Fruit fly (Drosophila melanogaster) whole organism, embryonic: ENCODE measurements around the gene red.

Source experiments
- Bdp1 ChIP-seq: fragments of 200-800 bp; sonication (Bioruptor generic); optimal IDR thresholded peaks from 3 replicates; lab custom pipeline; 2016; ENCODE audit warnings: missing biosample characterization, missing genetic modification characterization
- CG10654 ChIP-seq: fragments of 200-800 bp; sonication (Bioruptor generic); optimal IDR thresholded peaks from 2 replicates; lab custom pipeline; 2016; ENCODE audit warnings: missing biosample characterization, missing genetic modification characterization
- CG11247 ChIP-seq: fragments of 200-800 bp; sonication (Bioruptor generic); IDR thresholded peaks from 2 replicates; pipeline ENCODE4 v1.3.6; 2022; ENCODE audit warnings: missing biosample characterization, missing genetic modification characterization
- CG11695 ChIP-seq: fragments of 200-800 bp; sonication (Bioruptor generic); IDR thresholded peaks from 3 replicates; pipeline ENCODE4 v1.3.6; 2022; ENCODE audit warnings: missing biosample characterization, missing genetic modification characterization
- CG12769 ChIP-seq: fragments of 200-800 bp; sonication (Bioruptor generic); optimal IDR thresholded peaks from 2 replicates; lab custom pipeline; 2019; ENCODE audit warnings: missing biosample characterization, mild to moderate bottlenecking, missing genetic modification characterization, moderate library complexity
- CG13624 ChIP-seq: fragments of 200-800 bp; sonication (Bioruptor generic); optimal IDR thresholded peaks from 2 replicates; lab custom pipeline; 2016; ENCODE audit warnings: missing biosample characterization, missing genetic modification characterization
- CG15514 ChIP-seq: fragments of 200-800 bp; sonication (Bioruptor generic); optimal IDR thresholded peaks from 3 replicates; lab custom pipeline; 2017; ENCODE audit warnings: missing biosample characterization, missing genetic modification characterization, mild to moderate bottlenecking, moderate library complexity, missing genetic modification reagents
- CG15601 ChIP-seq: fragments of 200-800 bp; sonication (Bioruptor generic); optimal IDR thresholded peaks from 3 replicates; lab custom pipeline; 2019; ENCODE audit warnings: missing biosample characterization, mild to moderate bottlenecking, missing genetic modification characterization, moderate library complexity
- CG18262 ChIP-seq: fragments of 200-800 bp; optimal IDR thresholded peaks from 3 replicates; lab custom pipeline; 2019; ENCODE audit warnings: missing biosample characterization, mild to moderate bottlenecking, missing genetic modification characterization, moderate library complexity
- CG34224 ChIP-seq: fragments of 200-800 bp; sonication (Bioruptor generic); IDR thresholded peaks from 3 replicates; pipeline ENCODE4 v1.3.6; 2022; ENCODE audit warnings: missing biosample characterization, missing genetic modification characterization; ENCODE audit not compliant: partially characterized antibody
- CG3838 ChIP-seq: fragments of 200-800 bp; sonication (Bioruptor generic); optimal IDR thresholded peaks from 3 replicates; lab custom pipeline; 2016; ENCODE audit warnings: missing biosample characterization, missing genetic modification characterization
- CG6791 ChIP-seq: fragments of 200-800 bp; sonication (Bioruptor generic); IDR thresholded peaks from 3 replicates; pipeline ENCODE4 v1.3.6; 2022; ENCODE audit warnings: missing biosample characterization, missing genetic modification characterization; ENCODE audit not compliant: partially characterized antibody
- CG7839 ChIP-seq: fragments of 200-800 bp; sonication (Bioruptor generic); optimal IDR thresholded peaks from 3 replicates; lab custom pipeline; 2018; ENCODE audit warnings: missing biosample characterization, mild to moderate bottlenecking, missing genetic modification characterization, moderate library complexity
- CG7928 ChIP-seq: fragments of 200-800 bp; sonication (Bioruptor generic); optimal IDR thresholded peaks from 2 replicates; lab custom pipeline; 2017; ENCODE audit warnings: missing biosample characterization, mild to moderate bottlenecking, missing genetic modification characterization
- CG9797 ChIP-seq: fragments of 200-800 bp; sonication (Bioruptor generic); optimal IDR thresholded peaks from 3 replicates; lab custom pipeline; 2018; ENCODE audit warnings: missing biosample characterization, mild to moderate bottlenecking, missing genetic modification characterization
- CoRest ChIP-seq: fragments of 200-800 bp; sonication (Bioruptor generic); optimal IDR thresholded peaks from 3 replicates; lab custom pipeline; 2018; ENCODE audit warnings: missing biosample characterization, mild to moderate bottlenecking, missing genetic modification characterization, moderate library complexity
- CrebB ChIP-seq: fragments of 200-800 bp; sonication (Bioruptor generic); optimal IDR thresholded peaks from 3 replicates; lab custom pipeline; 2018; ENCODE audit warnings: missing biosample characterization, mild to moderate bottlenecking, missing genetic modification characterization
- Dad ChIP-seq: fragments of 200-800 bp; sonication (Bioruptor generic); optimal IDR thresholded peaks from 3 replicates; lab custom pipeline; 2016; ENCODE audit warnings: missing biosample characterization, missing genetic modification characterization
- Dip3 ChIP-seq: fragments of 200-800 bp; sonication (Bioruptor generic); optimal IDR thresholded peaks from 3 replicates; lab custom pipeline; 2016; ENCODE audit warnings: missing biosample characterization, missing genetic modification characterization
- Doc2 ChIP-seq: fragments of 200-800 bp; sonication (Bioruptor generic); IDR thresholded peaks from 2 replicates; pipeline ENCODE4 v1.3.6; 2022; ENCODE audit warnings: missing biosample characterization, missing genetic modification characterization
- E2f1 ChIP-seq: fragments of 200-800 bp; sonication (Bioruptor generic); IDR thresholded peaks from 2 replicates; pipeline ENCODE4 v1.3.6; 2022; ENCODE audit warnings: missing biosample characterization, missing genetic modification characterization
- GATAe ChIP-seq: fragments of 200-800 bp; sonication (Bioruptor generic); conservative IDR thresholded peaks from 2 replicates; pipeline ENCODE4 v1.3.6; 2022; ENCODE audit warnings: missing biosample characterization, missing genetic modification characterization
- NFAT ChIP-seq: fragments of 200-800 bp; sonication (Bioruptor generic); IDR thresholded peaks from 2 replicates; pipeline ENCODE4 v1.3.6; 2022; ENCODE audit warnings: missing biosample characterization, missing genetic modification characterization
- Oli ChIP-seq: fragments of 200-800 bp; sonication (Bioruptor generic); optimal IDR thresholded peaks from 2 replicates; lab custom pipeline; 2018; ENCODE audit warnings: missing biosample characterization, mild to moderate bottlenecking, missing genetic modification characterization, moderate library complexity
- Poxn ChIP-seq: fragments of 200-800 bp; sonication (Bioruptor generic); IDR thresholded peaks from 2 replicates; pipeline ENCODE4 v1.3.6; 2022; ENCODE audit warnings: missing biosample characterization, missing genetic modification characterization
- Side ChIP-seq: fragments of 200-800 bp; sonication (Bioruptor generic); optimal IDR thresholded peaks from 2 replicates; lab custom pipeline; 2016; ENCODE audit warnings: missing biosample characterization, missing genetic modification characterization
- Sox100B ChIP-seq: fragments of 200-800 bp; sonication (Bioruptor generic); optimal IDR thresholded peaks from 3 replicates; lab custom pipeline; 2018; ENCODE audit warnings: missing biosample characterization, mild to moderate bottlenecking, missing genetic modification characterization
- Trl ChIP-seq, 3 experiments: fragments of >200 bp in 2 of 3; fragments of 200-800 bp in 1 of 3; sonication (Bioruptor generic) in 1 of 3; optimal IDR thresholded peaks; 2 replicates in 1 of 3; 3 replicates in 2 of 3; lab custom pipeline; 2016 to 2017; ENCODE audit warnings: missing biosample characterization in 1 of 3, missing genetic modification characterization in 1 of 3
- abd-A ChIP-seq: fragments of 200-800 bp; sonication (Bioruptor generic); optimal IDR thresholded peaks from 3 replicates; lab custom pipeline; 2019; ENCODE audit warnings: missing biosample characterization, mild to moderate bottlenecking, missing genetic modification characterization, moderate library complexity
- corto ChIP-seq: fragments of 200-800 bp; sonication (Bioruptor generic); optimal IDR thresholded peaks from 2 replicates; lab custom pipeline; 2016; ENCODE audit warnings: missing biosample characterization, mild to moderate bottlenecking, missing genetic modification characterization, moderate library complexity
- danr ChIP-seq: fragments of 200-800 bp; sonication (Bioruptor generic); IDR thresholded peaks from 2 replicates; pipeline ENCODE4 v1.3.6; 2022; ENCODE audit warnings: missing biosample characterization, missing genetic modification characterization
- dm ChIP-seq: fragments of 200-800 bp; sonication (Bioruptor generic); optimal IDR thresholded peaks from 3 replicates; lab custom pipeline; 2016; ENCODE audit warnings: missing biosample characterization, missing genetic modification characterization
- fd96Cb ChIP-seq: fragments of 200-800 bp; sonication (Bioruptor generic); optimal IDR thresholded peaks from 2 replicates; lab custom pipeline; 2018; ENCODE audit warnings: missing biosample characterization, mild to moderate bottlenecking, missing genetic modification characterization, moderate library complexity
- gcm2 ChIP-seq: fragments of 200-800 bp; sonication (Bioruptor generic); optimal IDR thresholded peaks from 2 replicates; lab custom pipeline; 2016; ENCODE audit warnings: missing biosample characterization, missing genetic modification characterization
- inv ChIP-seq: fragments of 200-800 bp; sonication (Bioruptor generic); IDR thresholded peaks from 2 replicates; pipeline ENCODE4 v1.3.6; 2022; ENCODE audit warnings: missing biosample characterization, missing genetic modification characterization; ENCODE audit not compliant: partially characterized antibody
- jigr1 ChIP-seq: fragments of 200-800 bp; sonication (Bioruptor generic); IDR thresholded peaks from 3 replicates; pipeline ENCODE4 v1.3.6; 2022; ENCODE audit warnings: missing biosample characterization, missing genetic modification characterization
- jing ChIP-seq: fragments of 200-800 bp; sonication (Bioruptor generic); optimal IDR thresholded peaks from 2 replicates; lab custom pipeline; 2018; ENCODE audit warnings: missing biosample characterization, mild to moderate bottlenecking, missing genetic modification characterization
- luna ChIP-seq: fragments of 200-800 bp; sonication (Bioruptor generic); optimal IDR thresholded peaks from 2 replicates; lab custom pipeline; 2016; ENCODE audit warnings: missing biosample characterization, missing genetic modification characterization
- nau ChIP-seq: fragments of 200-800 bp; sonication (Bioruptor generic); optimal IDR thresholded peaks from 3 replicates; lab custom pipeline; 2017; ENCODE audit warnings: missing biosample characterization, mild to moderate bottlenecking, missing genetic modification characterization, missing genetic modification reagents
- odd ChIP-seq: fragments of 200-800 bp; sonication (Bioruptor generic); optimal IDR thresholded peaks from 2 replicates; lab custom pipeline; 2017; ENCODE audit warnings: missing biosample characterization, mild to moderate bottlenecking, missing genetic modification characterization
- pnt ChIP-seq: fragments of 200-800 bp; sonication (Bioruptor generic); optimal IDR thresholded peaks from 3 replicates; lab custom pipeline; 2016; ENCODE audit warnings: missing biosample characterization, missing genetic modification characterization
- ranshi ChIP-seq: fragments of 200-800 bp; sonication (Bioruptor generic); IDR thresholded peaks from 2 replicates; pipeline ENCODE4 v1.3.6; 2022; ENCODE audit warnings: missing biosample characterization, missing genetic modification characterization
- rib ChIP-seq: fragments of 200-800 bp; sonication (Bioruptor generic); IDR thresholded peaks from 2 replicates; pipeline ENCODE4 v1.3.6; 2022; ENCODE audit warnings: missing biosample characterization, missing genetic modification characterization
- scrt ChIP-seq: fragments of 200-800 bp; sonication (Bioruptor generic); optimal IDR thresholded peaks from 2 replicates; lab custom pipeline; 2018; ENCODE audit warnings: missing biosample characterization, mild to moderate bottlenecking, missing genetic modification characterization, moderate library complexity
- sd ChIP-seq: fragments of 200-800 bp; sonication (Bioruptor generic); optimal IDR thresholded peaks from 3 replicates; lab custom pipeline; 2018; ENCODE audit warnings: missing biosample characterization, mild to moderate bottlenecking, missing genetic modification characterization, moderate library complexity
- sna ChIP-seq: fragments of 200-800 bp; sonication (Bioruptor generic); IDR thresholded peaks from 2 replicates; pipeline ENCODE4 v1.3.6; 2022; ENCODE audit warnings: missing biosample characterization, missing genetic modification characterization; ENCODE audit not compliant: partially characterized antibody
- sr ChIP-seq: fragments of 200-800 bp; sonication (Bioruptor generic); IDR thresholded peaks from 3 replicates; pipeline ENCODE4 v1.3.6; 2022; ENCODE audit warnings: missing biosample characterization, missing genetic modification characterization
- tin ChIP-seq: fragments of 200-800 bp; sonication (Bioruptor generic); optimal IDR thresholded peaks from 3 replicates; lab custom pipeline; 2016; ENCODE audit warnings: missing biosample characterization, missing genetic modification characterization
- wor ChIP-seq: fragments of 200-800 bp; sonication (Bioruptor generic); IDR thresholded peaks from 2 replicates; pipeline ENCODE4 v1.3.6; 2022; ENCODE audit warnings: missing biosample characterization, missing genetic modification characterization

The red gene

dm6 chr3R:14327472-14328104, 38.7 kb downstream of the red start, which contains the start of gene spn-B (continued):
- TF ChIP-seq jing (GFP tag; lab: Kevin White, UChicago): peak; percentile 38
- TF ChIP-seq Trl (optimal IDR thresholded peaks at IDR 0.05; lab: Kevin White, UChicago): no peak
- TF ChIP-seq Trl (GFP tag; optimal IDR thresholded peaks at IDR 0.05; lab: Kevin White, UChicago): peak; percentile 30
- peak; percentile 78 for TF ChIP-seq CG13624 (GFP tag; lab: Kevin White, UChicago)
- TF ChIP-seq danr (GFP tag; lab: Robert Waterston, UW): no peak
- TF ChIP-seq dm: no peak
- peak; percentile 69 for TF ChIP-seq CG12769 (tag; lab: Kevin White, UChicago)
- peak; percentile 80 for TF ChIP-seq CoRest (tag; lab: Kevin White, UChicago)
- peak; percentile 21 for TF ChIP-seq CG7928 (GFP tag; lab: Kevin White, UChicago)
- TF ChIP-seq Doc2 (GFP tag; lab: Robert Waterston, UW): no peak
- peak; percentile 100 for TF ChIP-seq CG15601
- peak; percentile 77 for TF ChIP-seq E2f1 (GFP tag; lab: Robert Waterston, UW)
- TF ChIP-seq CG18262 (tag; lab: Kevin White, UChicago): peak; percentile 83
- peak; percentile 11 for TF ChIP-seq corto (GFP tag; lab: Kevin White, UChicago)
- no peak for TF ChIP-seq CrebB (tag; lab: Kevin White, UChicago)
- TF ChIP-seq luna (GFP tag; lab: Kevin White, UChicago): no peak
- no peak for TF ChIP-seq CG9797 (GFP tag; lab: Kevin White, UChicago)
- peak; percentile 61 for TF ChIP-seq CG15514 (GFP tag; lab: Kevin White, UChicago)
- TF ChIP-seq nau: no peak
- TF ChIP-seq NFAT: peak; percentile 21; the same call in 1 of the 2 replicates
- peak; percentile 46 for TF ChIP-seq CG10654
- peak; percentile 56 for TF ChIP-seq ranshi
- TF ChIP-seq Side (GFP tag; lab: Kevin White, UChicago): peak; percentile 73
- peak; percentile 62 for TF ChIP-seq Dip3
- peak; percentile 70 for TF ChIP-seq tin (GFP tag; lab: Kevin White, UChicago)
- peak; percentile 79 for TF ChIP-seq Oli (tag; lab: Kevin White, UChicago)
- TF ChIP-seq gcm2 (GFP tag; lab: Kevin White, UChicago): peak; percentile 43
- peak; percentile 39; the same call in 1 of the 2 replicates for TF ChIP-seq CG11247 (GFP tag; lab: Robert Waterston, UW)
- no peak for TF ChIP-seq GATAe (GFP tag; lab: Robert Waterston, UW)
- peak; percentile 15; the same call in 1 of the 2 replicates for TF ChIP-seq rib (GFP tag; lab: Robert Waterston, UW)
- TF ChIP-seq Dad: peak; percentile 23
- TF ChIP-seq pnt: peak; percentile 24
- TF ChIP-seq inv (GFP tag; lab: Robert Waterston, UW): peak; percentile 15; the same call in 1 of the 2 replicates
- no peak for TF ChIP-seq CG34224
- TF ChIP-seq sd (tag; lab: Kevin White, UChicago): peak; percentile 29
- TF ChIP-seq sr (GFP tag; lab: Robert Waterston, UW): 0 out of 3 replicates have a peak, but pooled peaks have one; percentile 19
- peak; percentile 59 for TF ChIP-seq scrt
- peak; percentile 33; the same call in 1 of the 2 replicates for TF ChIP-seq wor (GFP tag; lab: Robert Waterston, UW)
- TF ChIP-seq CG11695 (GFP tag; lab: Robert Waterston, UW): peak; percentile 78
- TF ChIP-seq jigr1 (GFP tag; lab: Robert Waterston, UW): no peak
- peak; percentile 40 for TF ChIP-seq Bdp1 (GFP tag; lab: Kevin White, UChicago)
- TF ChIP-seq CG3838 (GFP tag; lab: Kevin White, UChicago): peak; percentile 13
- 0 out of 3 replicates have a peak, but pooled peaks have one; percentile 7 for TF ChIP-seq CG6791
- TF ChIP-seq Sox100B (GFP tag; lab: Kevin White, UChicago): peak; percentile 82
- TF ChIP-seq odd (GFP tag; lab: Kevin White, UChicago): peak; percentile 70
- TF ChIP-seq fd96Cb (tag; lab: Kevin White, UChicago): peak; percentile 70
- TF ChIP-seq sna: peak; percentile 36; the same call in 1 of the 2 replicates
- TF ChIP-seq CG7839 (tag; lab: Kevin White, UChicago): peak; percentile 83
- TF ChIP-seq abd-A (tag; lab: Kevin White, UChicago): no peak
- TF ChIP-seq Poxn: no peak
